Worm (Caenorhabditis elegans) whole organism, early embryonic: ENCODE measurements around the gene scrm-7.
"Not testable (repeated sequence)": the region's sequence is repeated elsewhere in the genome, so short reads cannot be mapped to it uniquely, and the experiment has no call there.

Experiments
- F13C5.2 ChIP-seq: sonication (generic microtip); optimal IDR thresholded peaks from 2 replicates; lab custom pipeline; 2017; ENCODE audit warnings: mild to moderate bottlenecking, missing genetic modification characterization, inconsistent platforms, missing compliant biosample characterization
- ama-1 ChIP-seq: fragments of 150-350 bp; optimal IDR thresholded peaks from 2 replicates; lab custom pipeline; 2014
- ceh-13 ChIP-seq: fragments of 200-800 bp; sonication (Bioruptor generic); optimal IDR thresholded peaks from 2 replicates; lab custom pipeline; 2018; ENCODE audit warnings: mild to moderate bottlenecking, missing genetic modification characterization, missing compliant biosample characterization
- ceh-36 ChIP-seq: sonication (generic microtip); optimal IDR thresholded peaks from 2 replicates; lab custom pipeline; 2016; ENCODE audit warnings: missing genetic modification characterization, inconsistent platforms, missing compliant biosample characterization
- ets-7 ChIP-seq: sonication (generic microtip); optimal IDR thresholded peaks from 2 replicates; lab custom pipeline; 2016; ENCODE audit warnings: missing genotype, missing genetic modification characterization, missing compliant biosample characterization
- flt-1 ChIP-seq: fragments of 200-800 bp; sonication (Bioruptor generic); IDR thresholded peaks from 2 replicates; pipeline ENCODE4 v1.3.6; 2022; ENCODE audit warnings: missing genetic modification characterization, missing compliant biosample characterization
- hmg-4 ChIP-seq: fragments of 200-800 bp; sonication (Bioruptor generic); optimal IDR thresholded peaks from 2 replicates; lab custom pipeline; 2018; ENCODE audit warnings: mild to moderate bottlenecking, missing genetic modification characterization, missing compliant biosample characterization
- scrt-1 ChIP-seq: fragments of 200-800 bp; sonication (Bioruptor generic); IDR thresholded peaks from 2 replicates; pipeline ENCODE4 v1.3.6; 2022; ENCODE audit warnings: missing genetic modification characterization, missing compliant biosample characterization
- sea-1 ChIP-seq: fragments of 200-800 bp; sonication (Bioruptor generic); conservative IDR thresholded peaks from 2 replicates; pipeline ENCODE4 v1.3.6; 2022; ENCODE audit warnings: missing genetic modification characterization, missing compliant biosample characterization
- tbx-11 ChIP-seq: fragments of 200-800 bp; sonication (Bioruptor generic); IDR thresholded peaks from 2 replicates; pipeline ENCODE4 v1.3.6; 2022; ENCODE audit warnings: missing genetic modification characterization, missing compliant biosample characterization
- tbx-37 ChIP-seq: fragments of 200-800 bp; sonication (Bioruptor generic); conservative IDR thresholded peaks from 2 replicates; pipeline ENCODE4 v1.3.6; 2022; ENCODE audit warnings: missing genetic modification reagents, missing genetic modification characterization, missing compliant biosample characterization
- tra-4 ChIP-seq: sonication (generic microtip); optimal IDR thresholded peaks from 2 replicates; lab custom pipeline; 2017; ENCODE audit warnings: missing genetic modification characterization, missing compliant biosample characterization

- not testable (repeated sequence) for TF ChIP-seq ama-1; flt-1 (GFP tag; lab: Robert Waterston, UW); sea-1 (GFP tag; lab: Robert Waterston, UW); F13C5.2 (tag; lab: Kevin White, UChicago); tra-4 (tag; lab: Kevin White, UChicago); hmg-4; ceh-36; ets-7; tbx-11; tbx-37 (GFP tag; lab: Robert Waterston, UW); scrt-1; ceh-13
Observed at ce11 chrV:14750357-14750756, 29.2 kb downstream of the scrm-7 start, which contains the start of gene nspa-10.
